Fruit fly (Drosophila melanogaster): ENCODE results near the gene CG44140.
"Not testable (repeated sequence)": the region's sequence is repeated elsewhere in the genome, so short reads cannot be mapped to it uniquely, and the experiment has no call there.

Gene CG44140

dm6 chr2L:15659374-15659773 is 34.9 kb downstream of the CG44140 start, which contains the start of gene CG44141:
TSS of gene CG44141 (minus strand) at chr2L:15659474.
- not testable (repeated sequence) for TF ChIP-seq ttk, insv, Sin3A (optimal IDR thresholded peaks at IDR 0.05)

All from Kc167 (cell line).